Fruit fly (Drosophila melanogaster) whole organism, embryonic: ENCODE measurements around the gene a10.

Source experiments
- CG15696 ChIP-seq: fragments of 200-800 bp; sonication (Bioruptor generic); optimal IDR thresholded peaks from 2 replicates; lab custom pipeline; 2019; ENCODE audit warnings: missing biosample characterization, mild to moderate bottlenecking, missing genetic modification characterization, moderate library complexity
- bab2 ChIP-seq: fragments of 200-800 bp; sonication (Bioruptor generic); optimal IDR thresholded peaks from 2 replicates; lab custom pipeline; 2016; ENCODE audit warnings: missing biosample characterization, missing genetic modification characterization

DNA sequence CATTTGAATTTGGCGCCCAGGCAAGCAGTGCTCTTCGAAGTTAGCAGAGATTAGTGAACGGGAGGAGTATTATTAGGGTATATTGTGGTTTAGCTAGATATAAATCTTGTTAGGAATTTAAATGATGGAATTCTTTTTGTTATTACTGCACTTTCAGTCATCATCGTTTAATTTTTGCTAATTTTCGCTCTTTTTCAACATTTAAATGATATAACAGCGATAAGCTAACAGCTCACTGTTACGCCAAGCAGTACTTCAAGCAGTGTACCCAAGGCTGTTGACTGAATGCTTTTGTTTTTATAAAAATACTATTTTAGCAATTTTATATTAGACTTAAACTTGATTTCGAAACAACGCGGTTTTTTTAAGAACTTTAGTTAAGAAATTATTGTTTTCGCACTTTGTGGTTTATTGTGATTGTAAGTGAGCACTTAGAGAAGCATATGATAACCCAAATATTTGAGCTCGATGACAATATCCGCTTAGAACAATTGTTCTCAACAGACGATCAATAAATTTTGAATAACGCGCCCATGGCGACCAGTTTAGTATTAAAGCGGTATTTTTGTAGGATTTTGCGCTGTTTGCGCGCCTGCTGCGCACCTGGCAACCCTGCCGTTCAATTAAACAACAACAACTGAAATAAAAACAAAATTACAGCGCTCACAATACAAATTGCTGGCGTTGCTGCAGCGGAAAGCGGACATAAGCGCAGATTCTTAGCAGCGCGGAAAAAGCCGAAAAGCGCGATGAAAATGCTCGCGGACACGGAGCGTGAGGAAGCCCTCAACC is 27.3 kb upstream of the a10 start:
- TF ChIP-seq CG15696 (tag; lab: Kevin White, UChicago) (no peak), bab2 (GFP tag; lab: Kevin White, UChicago) (no peak)
